Worm (Caenorhabditis elegans) whole organism, L3 larva: ENCODE results near the gene R09E10.1.

Experiments used
- ama-1 ChIP-seq: fragments of 150-350 bp; optimal IDR thresholded peaks from 2 replicates; lab custom pipeline; 2018
- ceh-82 ChIP-seq: fragments of 150-350 bp; optimal IDR thresholded peaks from 2 replicates; lab custom pipeline; 2014; ENCODE audit warnings: missing biosample characterization, missing genetic modification characterization
- elt-1 ChIP-seq: fragments of 150-350 bp; optimal IDR thresholded peaks from 2 replicates; lab custom pipeline; 2014; ENCODE audit warnings: missing biosample characterization, missing genetic modification characterization
- fkh-10 ChIP-seq: sonication (generic microtip); optimal IDR thresholded peaks from 2 replicates; lab custom pipeline; 2017; ENCODE audit warnings: missing biosample characterization, missing genetic modification reagents, missing genetic modification characterization
- nhr-12 ChIP-seq: fragments of 150-350 bp; optimal IDR thresholded peaks from 2 replicates; lab custom pipeline; 2014; ENCODE audit warnings: missing biosample characterization, missing genetic modification characterization
- pqm-1 ChIP-seq: fragments of 150-350 bp; optimal IDR thresholded peaks from 2 replicates; lab custom pipeline; 2017; ENCODE audit warnings: missing biosample characterization, missing genetic modification characterization, inconsistent platforms
- snpc-4 ChIP-seq: fragments of 150-350 bp; optimal IDR thresholded peaks from 2 replicates; lab custom pipeline; 2014; ENCODE audit warnings: missing biosample characterization, missing genetic modification characterization
- unc-62 ChIP-seq: fragments of 150-350 bp; sonication (generic microtip); optimal IDR thresholded peaks from 4 replicates; lab custom pipeline; 2014; ENCODE audit warnings: missing biosample characterization, missing genetic modification reagents, missing genetic modification characterization

ce11 chrIV:10277716-10278115, 44.8 kb downstream of the R09E10.1 start, which contains the start of gene Y43C5A.4:
- TF ChIP-seq ceh-82 (tag; lab: Kevin White, UChicago) (no peak), pqm-1 (tag; lab: Kevin White, UChicago) (no peak), elt-1 (tag; lab: Kevin White, UChicago) (no peak), nhr-12 (tag; lab: Kevin White, UChicago) (no peak), unc-62 (GFP tag; lab: Kevin White, UChicago) (no peak), snpc-4 (tag; lab: Kevin White, UChicago) (no peak), fkh-10 (no peak), ama-1 (lab: Kevin White, UChicago) (no peak)
